Worm (Caenorhabditis elegans): Measurements from ENCODE around the gene rpap-2.

Gene rpap-2

DNA sequence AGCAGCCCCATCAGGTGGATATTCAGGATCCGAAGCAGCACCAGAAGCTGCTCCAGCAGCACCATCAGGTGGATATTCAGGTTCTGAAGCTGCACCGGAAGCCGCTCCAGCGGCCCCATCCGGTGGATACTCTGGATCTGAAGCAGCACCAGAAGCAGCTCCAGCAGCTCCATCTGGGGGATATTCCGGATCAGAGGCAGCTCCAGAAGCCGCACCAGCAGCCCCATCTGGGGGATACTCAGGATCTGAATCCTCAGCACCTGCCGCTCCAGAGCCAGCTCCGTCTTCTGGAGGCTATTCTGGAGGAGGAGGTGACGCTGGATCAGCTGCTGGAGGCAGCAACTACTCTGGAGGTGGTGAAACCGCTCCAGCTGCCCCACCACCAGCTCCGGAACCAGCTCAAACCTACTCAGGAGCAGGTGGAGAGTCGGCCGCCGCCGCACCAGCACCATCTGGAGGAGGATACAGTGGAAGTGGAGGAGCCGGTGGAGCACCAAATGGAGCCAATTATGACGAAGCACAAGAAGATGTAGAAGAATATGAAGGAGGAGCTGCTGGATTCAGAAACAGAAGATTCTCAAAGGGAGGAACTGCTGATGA lies 3.0 kb upstream of the rpap-2 start:
- TF ChIP-seq mxl-3 (GFP tag; optimal IDR thresholded peaks at IDR 0.05) (no peak), pha-4 (GFP tag; IDR thresholded peaks at IDR 0.05) (peak; percentile 69; the same call in 1 of the 2 replicates), pha-4 (tag; optimal IDR thresholded peaks at IDR 0.05) (no peak), hlh-30 (tag; optimal IDR thresholded peaks at IDR 0.05; ENCODE audit: insufficient read depth) (no peak), unc-62 (GFP tag; optimal IDR thresholded peaks at IDR 0.05 in 1 of 2) (peak in 1 of 2 experiments; percentile 15), unc-62 (tag; optimal IDR thresholded peaks at IDR 0.05) (no peak), ztf-11 (tag; optimal IDR thresholded peaks at IDR 0.05) (no peak), vab-7 (GFP tag; IDR thresholded peaks at IDR 0.05) (no peak), egl-43 (GFP tag; IDR thresholded peaks at IDR 0.05) (no peak), set-16 (GFP tag; IDR thresholded peaks at IDR 0.05) (peak; percentile 96)

ce11 chrIII:8971255-8972020 lies 3.7 kb downstream of the rpap-2 start, which contains the start of the genes eif-3.D and R08D7.4:
TSS of gene eif-3.D (minus strand) at chrIII:8971578.
TSS of gene R08D7.4 (plus strand) at chrIII:8971892.
- TF ChIP-seq snpc-4 (tag; optimal IDR thresholded peaks at IDR 0.05), result no peak
- TF ChIP-seq zag-1 (tag; optimal IDR thresholded peaks at IDR 0.05), result no peak
- TF ChIP-seq daf-16 (GFP tag; optimal IDR thresholded peaks at IDR 0.05), result peak in 1 of 2 experiments; percentile 35
- TF ChIP-seq daf-16 (tag; optimal IDR thresholded peaks at IDR 0.05), result peak; percentile 33
- TF ChIP-seq ctbp-1 (GFP tag; IDR thresholded peaks at IDR 0.05), result no peak
- TF ChIP-seq daf-19 (GFP tag; conservative IDR thresholded peaks at IDR 0.05), result no peak
- no peak for TF ChIP-seq zfp-2 (tag; optimal IDR thresholded peaks at IDR 0.05)
- no peak for TF ChIP-seq nhr-6 (tag; optimal IDR thresholded peaks at IDR 0.05)
- TF ChIP-seq vab-7 (GFP tag; IDR thresholded peaks at IDR 0.05), result no peak
- no peak for TF ChIP-seq spr-3 (GFP tag; optimal IDR thresholded peaks at IDR 0.05)
- peak; percentile 65 for TF ChIP-seq rbr-2 (tag; optimal IDR thresholded peaks at IDR 0.05)
- TF ChIP-seq sdz-12 (GFP tag; optimal IDR thresholded peaks at IDR 0.05), result no peak
- TF ChIP-seq snpc-1.2 (GFP tag; IDR thresholded peaks at IDR 0.05), result no peak
- TF ChIP-seq madf-9 (GFP tag; conservative IDR thresholded peaks at IDR 0.05), result no peak
- TF ChIP-seq dmd-8 (GFP tag; IDR thresholded peaks at IDR 0.05), result no peak
- TF ChIP-seq nhr-25 (tag; optimal IDR thresholded peaks at IDR 0.05; ENCODE audit: borderline replicate concordance, insufficient read depth), result no peak
- peak; percentile 51 for TF ChIP-seq hlh-11 (tag; optimal IDR thresholded peaks at IDR 0.05)
- no peak for TF ChIP-seq ceh-62 (tag; optimal IDR thresholded peaks at IDR 0.05)
- no peak for TF ChIP-seq mdl-1 (tag; optimal IDR thresholded peaks at IDR 0.05)
- TF ChIP-seq lin-38 (GFP tag; IDR thresholded peaks at IDR 0.05), result peak; percentile 70
- peak; percentile 52; the same call in 1 of the 2 replicates for TF ChIP-seq arid-1 (GFP tag; conservative IDR thresholded peaks at IDR 0.05)
- no peak for TF ChIP-seq nhr-111 (GFP tag; optimal IDR thresholded peaks at IDR 0.05)
- TF ChIP-seq ztf-7 (tag; optimal IDR thresholded peaks at IDR 0.05), result peak; percentile 34
- TF ChIP-seq nhr-102 (tag; optimal IDR thresholded peaks at IDR 0.05), result no peak
- no peak for TF ChIP-seq lim-7 (GFP tag; IDR thresholded peaks at IDR 0.05)
- no peak for TF ChIP-seq hif-1 (tag; optimal IDR thresholded peaks at IDR 0.05)
- TF ChIP-seq daf-12 (tag; optimal IDR thresholded peaks at IDR 0.05), result no peak
- TF ChIP-seq tag-97 (GFP tag; IDR thresholded peaks at IDR 0.05), result no peak
- TF ChIP-seq mxl-2 (GFP tag; conservative IDR thresholded peaks at IDR 0.05), result no peak
- TF ChIP-seq madf-5 (GFP tag; IDR thresholded peaks at IDR 0.05), result no peak
- TF ChIP-seq ceh-32 (tag; optimal IDR thresholded peaks at IDR 0.05; ENCODE audit: poor library complexity), result no peak
- no peak for TF ChIP-seq fkh-10 (GFP tag; optimal IDR thresholded peaks at IDR 0.05)
- no peak for TF ChIP-seq gei-8 (GFP tag; optimal IDR thresholded peaks at IDR 0.05)
- no peak for TF ChIP-seq ztf-11 (tag; optimal IDR thresholded peaks at IDR 0.05)
- TF ChIP-seq aha-1 (tag), result peak; percentile 65
- TF ChIP-seq saeg-2 (GFP tag; IDR thresholded peaks at IDR 0.05), result no peak
- TF ChIP-seq F44E2.7 (GFP tag; IDR thresholded peaks at IDR 0.05), result no peak
- no peak for TF ChIP-seq aly-2 (tag; optimal IDR thresholded peaks at IDR 0.05)
- TF ChIP-seq mes-2 (tag; optimal IDR thresholded peaks at IDR 0.05; ENCODE audit: poor library complexity, severe bottlenecking), result peak; percentile 88
- peak; percentile 13 for TF ChIP-seq mxl-3 (GFP tag; optimal IDR thresholded peaks at IDR 0.05)
- TF ChIP-seq lin-15B (tag; optimal IDR thresholded peaks at IDR 0.05), result no peak
